Fruit fly (Drosophila melanogaster) whole organism, embryonic: ENCODE data around the gene CG9338.

Experiments
- Aef1 ChIP-seq: fragments of 200-800 bp; sonication (Bioruptor generic); IDR thresholded peaks from 3 replicates; pipeline ENCODE4 v1.3.6; 2022; ENCODE audit warnings: missing biosample characterization, missing genetic modification characterization
- Blimp-1 ChIP-seq: fragments of 200-800 bp; sonication (Bioruptor generic); optimal IDR thresholded peaks from 3 replicates; lab custom pipeline; 2018; ENCODE audit warnings: missing biosample characterization, missing genetic modification characterization, mild to moderate bottlenecking, moderate library complexity, missing genetic modification reagents
- CG1024 ChIP-seq: fragments of 200-800 bp; sonication (Bioruptor generic); IDR thresholded peaks from 2 replicates; pipeline ENCODE4 v1.3.6; 2022; ENCODE audit warnings: missing biosample characterization, missing genetic modification characterization
- CG11093 ChIP-seq: fragments of 200-800 bp; sonication (Bioruptor generic); IDR thresholded peaks from 3 replicates; pipeline ENCODE4 v1.3.6; 2022; ENCODE audit warnings: missing biosample characterization, missing genetic modification characterization
- CG11504 ChIP-seq: fragments of 200-800 bp; sonication (Bioruptor generic); optimal IDR thresholded peaks from 3 replicates; lab custom pipeline; 2019; ENCODE audit warnings: missing biosample characterization, mild to moderate bottlenecking, missing genetic modification characterization, moderate library complexity
- CG12769 ChIP-seq: fragments of 200-800 bp; sonication (Bioruptor generic); optimal IDR thresholded peaks from 2 replicates; lab custom pipeline; 2019; ENCODE audit warnings: missing biosample characterization, mild to moderate bottlenecking, missing genetic modification characterization, moderate library complexity
- CG13894 ChIP-seq: fragments of 200-800 bp; sonication (Bioruptor generic); optimal IDR thresholded peaks from 3 replicates; lab custom pipeline; 2018; ENCODE audit warnings: missing biosample characterization, mild to moderate bottlenecking, missing genetic modification characterization, moderate library complexity
- CG14014 ChIP-seq: fragments of 200-800 bp; sonication (Bioruptor generic); IDR thresholded peaks from 2 replicates; pipeline ENCODE4 v1.3.6; 2022; ENCODE audit warnings: missing biosample characterization, missing genetic modification characterization
- CG15514 ChIP-seq: fragments of 200-800 bp; sonication (Bioruptor generic); optimal IDR thresholded peaks from 3 replicates; lab custom pipeline; 2017; ENCODE audit warnings: missing biosample characterization, missing genetic modification characterization, mild to moderate bottlenecking, moderate library complexity, missing genetic modification reagents
- CG1602 ChIP-seq: fragments of 200-800 bp; sonication (Bioruptor generic); optimal IDR thresholded peaks from 3 replicates; lab custom pipeline; 2016; ENCODE audit warnings: missing biosample characterization, missing genetic modification characterization
- CG17328 ChIP-seq: fragments of 200-800 bp; sonication (Bioruptor generic); IDR thresholded peaks from 2 replicates; pipeline ENCODE4 v1.3.6; 2022; ENCODE audit warnings: missing biosample characterization, missing genetic modification characterization
- CG17359 ChIP-seq: fragments of 200-800 bp; sonication (Bioruptor generic); optimal IDR thresholded peaks from 3 replicates; lab custom pipeline; 2018; ENCODE audit warnings: missing biosample characterization, mild to moderate bottlenecking, missing genetic modification characterization, moderate library complexity
- CG3847 ChIP-seq: fragments of 200-800 bp; sonication (Bioruptor generic); IDR thresholded peaks from 2 replicates; pipeline ENCODE4 v1.3.6; 2022; ENCODE audit warnings: missing biosample characterization, missing genetic modification characterization
- CG4328 ChIP-seq: fragments of 200-800 bp; sonication (Bioruptor generic); optimal IDR thresholded peaks from 3 replicates; lab custom pipeline; 2017; ENCODE audit warnings: missing biosample characterization, missing genetic modification reagents, missing genetic modification characterization
- CG5245 ChIP-seq: fragments of 200-800 bp; sonication (Bioruptor generic); optimal IDR thresholded peaks from 3 replicates; lab custom pipeline; 2016; ENCODE audit warnings: missing biosample characterization, missing genetic modification characterization
- CG7839 ChIP-seq: fragments of 200-800 bp; sonication (Bioruptor generic); optimal IDR thresholded peaks from 3 replicates; lab custom pipeline; 2018; ENCODE audit warnings: missing biosample characterization, mild to moderate bottlenecking, missing genetic modification characterization, moderate library complexity
- CG7928 ChIP-seq: fragments of 200-800 bp; sonication (Bioruptor generic); optimal IDR thresholded peaks from 2 replicates; lab custom pipeline; 2017; ENCODE audit warnings: missing biosample characterization, mild to moderate bottlenecking, missing genetic modification characterization
- CG8290 ChIP-seq, 3 experiments: fragments of 200-800 bp; sonication (Bioruptor generic); optimal IDR thresholded peaks; 2 replicates each; lab custom pipeline; 2016 to 2019; ENCODE audit warnings: missing biosample characterization in 3 of 3, missing genetic modification characterization in 3 of 3, mild to moderate bottlenecking in 2 of 3, moderate library complexity in 1 of 3
- CG9797 ChIP-seq: fragments of 200-800 bp; sonication (Bioruptor generic); optimal IDR thresholded peaks from 3 replicates; lab custom pipeline; 2018; ENCODE audit warnings: missing biosample characterization, mild to moderate bottlenecking, missing genetic modification characterization
- D19B ChIP-seq: fragments of 200-800 bp; sonication (Bioruptor generic); optimal IDR thresholded peaks from 2 replicates; lab custom pipeline; 2017; ENCODE audit warnings: missing biosample characterization, mild to moderate bottlenecking, missing genetic modification characterization
- Dll ChIP-seq: fragments of 200-800 bp; sonication (Bioruptor generic); IDR thresholded peaks from 4 replicates; pipeline ENCODE4 v1.3.6; 2022; ENCODE audit warnings: missing biosample characterization, missing genetic modification characterization; ENCODE audit not compliant: partially characterized antibody
- GATAe ChIP-seq: fragments of 200-800 bp; sonication (Bioruptor generic); conservative IDR thresholded peaks from 2 replicates; pipeline ENCODE4 v1.3.6; 2022; ENCODE audit warnings: missing biosample characterization, missing genetic modification characterization
- HLH54F ChIP-seq: fragments of 200-800 bp; sonication (Bioruptor generic); optimal IDR thresholded peaks from 3 replicates; lab custom pipeline; 2016; ENCODE audit warnings: missing biosample characterization, missing genetic modification characterization
- Lim3 ChIP-seq: fragments of 200-800 bp; sonication (Bioruptor generic); IDR thresholded peaks from 2 replicates; pipeline ENCODE4 v1.3.6; 2022; ENCODE audit warnings: missing biosample characterization, missing genetic modification characterization
- MBD-R2 ChIP-seq: fragments of 200-800 bp; sonication (Bioruptor generic); IDR thresholded peaks from 2 replicates; pipeline ENCODE4 v1.3.6; 2022; ENCODE audit warnings: missing biosample characterization, missing genetic modification characterization
- Mad ChIP-seq: fragments of 200-800 bp; sonication (Bioruptor generic); optimal IDR thresholded peaks from 2 replicates; lab custom pipeline; 2016; ENCODE audit warnings: missing biosample characterization, missing genetic modification characterization
- Oli ChIP-seq: fragments of 200-800 bp; sonication (Bioruptor generic); optimal IDR thresholded peaks from 2 replicates; lab custom pipeline; 2018; ENCODE audit warnings: missing biosample characterization, mild to moderate bottlenecking, missing genetic modification characterization, moderate library complexity
- Opbp ChIP-seq: fragments of 200-800 bp; sonication (Bioruptor generic); IDR thresholded peaks from 3 replicates; pipeline ENCODE4 v1.3.6; 2022; ENCODE audit warnings: missing biosample characterization, missing genetic modification characterization; ENCODE audit not compliant: partially characterized antibody
- Six4 ChIP-seq: fragments of 200-800 bp; sonication (Bioruptor generic); optimal IDR thresholded peaks from 2 replicates; lab custom pipeline; 2016; ENCODE audit warnings: missing biosample characterization, missing genetic modification characterization
- Sry-δ ChIP-seq: fragments of 200-800 bp; sonication (Bioruptor generic); optimal IDR thresholded peaks from 2 replicates; lab custom pipeline; 2016; ENCODE audit warnings: missing biosample characterization, missing genetic modification characterization
- Vsx1 ChIP-seq: fragments of 200-800 bp; sonication (Bioruptor generic); optimal IDR thresholded peaks from 2 replicates; lab custom pipeline; 2017; ENCODE audit warnings: missing biosample characterization, mild to moderate bottlenecking, missing genetic modification characterization, missing genetic modification reagents
- YL-1 ChIP-seq: fragments of 200-800 bp; sonication (Bioruptor generic); optimal IDR thresholded peaks from 3 replicates; lab custom pipeline; 2017; ENCODE audit warnings: missing biosample characterization, mild to moderate bottlenecking, missing genetic modification characterization
- aop ChIP-seq: fragments of 200-800 bp; sonication (Bioruptor generic); IDR thresholded peaks from 2 replicates; pipeline ENCODE4 v1.3.6; 2022; ENCODE audit warnings: missing biosample characterization, missing genetic modification characterization
- br ChIP-seq: fragments of >200 bp; optimal IDR thresholded peaks from 2 replicates; lab custom pipeline; 2017
- crc ChIP-seq: fragments of 200-800 bp; sonication (Bioruptor generic); optimal IDR thresholded peaks from 2 replicates; lab custom pipeline; 2016; ENCODE audit warnings: missing biosample characterization, missing genetic modification characterization
- da ChIP-seq: fragments of 200-800 bp; sonication (Bioruptor generic); optimal IDR thresholded peaks from 2 replicates; lab custom pipeline; 2016; ENCODE audit warnings: missing biosample characterization, missing genetic modification characterization
- exex ChIP-seq: fragments of 200-800 bp; sonication (Bioruptor generic); optimal IDR thresholded peaks from 4 replicates; lab custom pipeline; 2018; ENCODE audit warnings: missing biosample characterization, mild to moderate bottlenecking, missing genetic modification characterization, moderate library complexity
- grn ChIP-seq: fragments of 200-800 bp; sonication (Bioruptor generic); optimal IDR thresholded peaks from 3 replicates; lab custom pipeline; 2017; ENCODE audit warnings: missing biosample characterization, missing genetic modification characterization
- ken ChIP-seq: fragments of 200-800 bp; sonication (Bioruptor generic); IDR thresholded peaks from 3 replicates; pipeline ENCODE4 v1.3.6; 2022; ENCODE audit warnings: missing biosample characterization, missing genetic modification characterization
- luna ChIP-seq: fragments of 200-800 bp; sonication (Bioruptor generic); optimal IDR thresholded peaks from 2 replicates; lab custom pipeline; 2016; ENCODE audit warnings: missing biosample characterization, missing genetic modification characterization
- nmo ChIP-seq: fragments of 200-800 bp; sonication (Bioruptor generic); optimal IDR thresholded peaks from 2 replicates; lab custom pipeline; 2018; ENCODE audit warnings: missing biosample characterization, mild to moderate bottlenecking, missing genetic modification characterization, moderate library complexity
- peb ChIP-seq: fragments of 200-800 bp; sonication (Bioruptor generic); IDR thresholded peaks from 2 replicates; pipeline ENCODE4 v1.3.6; 2022; ENCODE audit warnings: missing biosample characterization, missing genetic modification characterization
- sim ChIP-seq: fragments of 200-800 bp; sonication (Bioruptor generic); IDR thresholded peaks from 2 replicates; pipeline ENCODE4 v1.3.6; 2022; ENCODE audit warnings: missing biosample characterization, missing genetic modification characterization
- sima ChIP-seq: fragments of 200-800 bp; sonication (Bioruptor generic); optimal IDR thresholded peaks from 2 replicates; lab custom pipeline; 2016; ENCODE audit warnings: missing biosample characterization, missing genetic modification characterization
- slou ChIP-seq: fragments of 200-800 bp; sonication (Bioruptor generic); optimal IDR thresholded peaks from 3 replicates; lab custom pipeline; 2016; ENCODE audit warnings: missing biosample characterization, missing genetic modification characterization
- tap ChIP-seq: fragments of 200-800 bp; optimal IDR thresholded peaks from 3 replicates; lab custom pipeline; 2019; ENCODE audit warnings: missing biosample characterization, mild to moderate bottlenecking, missing genetic modification characterization, moderate library complexity
- tll ChIP-seq, 2 experiments: fragments of 200-800 bp in 1 of 2; fragments of >200 bp in 1 of 2; sonication (Bioruptor generic) in 1 of 2; optimal IDR thresholded peaks; 2 replicates each; lab custom pipeline; 2017 to 2019; ENCODE audit warnings: missing biosample characterization in 2 of 2, missing genetic modification characterization in 2 of 2, mild to moderate bottlenecking in 1 of 2, moderate library complexity in 1 of 2
- toy ChIP-seq: fragments of 200-800 bp; sonication (Bioruptor generic); IDR thresholded peaks from 2 replicates; pipeline ENCODE4 v1.3.6; 2022; ENCODE audit warnings: missing biosample characterization, missing genetic modification characterization
- wor ChIP-seq: fragments of 200-800 bp; sonication (Bioruptor generic); IDR thresholded peaks from 2 replicates; pipeline ENCODE4 v1.3.6; 2022; ENCODE audit warnings: missing biosample characterization, missing genetic modification characterization

The CG9338 gene

dm6 chr2L:20823196-20824105, 41.6 kb upstream of the CG9338 start (continued):
- TF ChIP-seq Dll (GFP tag; lab: Robert Waterston, UW) (peak; percentile 49; the same call in 2 of the 4 replicates), exex (tag; lab: Kevin White, UChicago) (peak; percentile 54), CG5245 (GFP tag; lab: Kevin White, UChicago) (no peak), CG13894 (tag; lab: Kevin White, UChicago) (no peak), toy (GFP tag; lab: Robert Waterston, UW) (no peak), CG8290 (GFP tag; optimal IDR thresholded peaks at IDR 0.05; lab: Kevin White, UChicago) (no peak), CG8290 (tag; optimal IDR thresholded peaks at IDR 0.05; lab: Kevin White, UChicago) (peak in 1 of 2 experiments; percentile 53), tap (peak; percentile 12), nmo (GFP tag; lab: Kevin White, UChicago) (peak; percentile 20), Vsx1 (GFP tag; lab: Kevin White, UChicago) (no peak), slou (no peak), CG1602 (GFP tag; lab: Kevin White, UChicago) (no peak), CG11093 (GFP tag; lab: Robert Waterston, UW) (no peak), CG7839 (no peak), peb (GFP tag; lab: Robert Waterston, UW) (no peak), wor (GFP tag; lab: Robert Waterston, UW) (no peak), sima (GFP tag; lab: Kevin White, UChicago) (no peak), CG17328 (GFP tag; lab: Robert Waterston, UW) (0 out of 2 replicates have a peak, but pooled peaks have one; percentile 25), CG4328 (peak; percentile 11), crc (GFP tag; lab: Kevin White, UChicago) (no peak), Blimp-1 (GFP tag; lab: Kevin White, UChicago) (no peak), Aef1 (GFP tag; lab: Robert Waterston, UW) (no peak), Lim3 (GFP tag; lab: Robert Waterston, UW) (no peak), HLH54F (GFP tag; lab: Kevin White, UChicago) (no peak), grn (GFP tag; lab: Kevin White, UChicago) (peak; percentile 100), D19B (GFP tag; lab: Kevin White, UChicago) (peak; percentile 0), br (lab: Kevin White, UChicago) (no peak), CG7928 (GFP tag; lab: Kevin White, UChicago) (no peak), CG1024 (GFP tag; lab: Robert Waterston, UW) (0 out of 2 replicates have a peak, but pooled peaks have one; percentile 13), CG11504 (tag; lab: Kevin White, UChicago) (peak; percentile 50), tll (GFP tag; optimal IDR thresholded peaks at IDR 0.05; lab: Kevin White, UChicago) (no peak), CG9797 (GFP tag; lab: Kevin White, UChicago) (peak; percentile 5), CG15514 (peak; percentile 69), MBD-R2 (GFP tag; lab: Robert Waterston, UW) (no peak), Oli (tag; lab: Kevin White, UChicago) (peak; percentile 30), GATAe (peak; percentile 99), CG3847 (no peak), YL-1 (GFP tag; lab: Kevin White, UChicago) (no peak), ken (GFP tag; lab: Robert Waterston, UW) (0 out of 3 replicates have a peak, but pooled peaks have one; percentile 10), Mad (no peak), luna (no peak), CG14014 (GFP tag; lab: Robert Waterston, UW) (peak; percentile 48; the same call in 1 of the 2 replicates), CG12769 (peak; percentile 94), CG17359 (tag; lab: Kevin White, UChicago) (no peak), aop (GFP tag; lab: Robert Waterston, UW) (no peak), da (GFP tag; lab: Kevin White, UChicago) (no peak), Six4 (GFP tag; lab: Kevin White, UChicago) (no peak), sim (GFP tag; lab: Robert Waterston, UW) (no peak), Sry-δ (GFP tag; lab: Kevin White, UChicago) (peak; percentile 12), Opbp (GFP tag; lab: Robert Waterston, UW) (no peak)
